Worm (Caenorhabditis elegans): Measurements from ENCODE around the gene bre-3.

The bre-3 gene

ce11 chrIII:9509764-9510370 lies 24.6 kb upstream of the bre-3 start (continued):
- peak; percentile 58 for TF ChIP-seq hrde-1 (tag; optimal IDR thresholded peaks at IDR 0.05; ENCODE audit: borderline replicate concordance)
- TF ChIP-seq nhr-179 (tag; optimal IDR thresholded peaks at IDR 0.05), result peak; percentile 4
- TF ChIP-seq ztf-28 (GFP tag; IDR thresholded peaks at IDR 0.05), result no peak
- TF ChIP-seq egl-44 (GFP tag; IDR thresholded peaks at IDR 0.05), result no peak
- no peak; the same call in 1 of the 2 replicates for TF ChIP-seq nfyb-1 (GFP tag; IDR thresholded peaks at IDR 0.05)
- TF ChIP-seq Y56A3A.18 (GFP tag; IDR thresholded peaks at IDR 0.05), result 0 out of 2 replicates have a peak, but pooled peaks have one; percentile 16
- no peak for TF ChIP-seq snpc-4 (GFP tag; optimal IDR thresholded peaks at IDR 0.05)
- TF ChIP-seq snpc-4 (tag; optimal IDR thresholded peaks at IDR 0.05), result peak in 1 of 4 experiments; percentile 57
- 0 out of 2 replicates have a peak, but pooled peaks have one; percentile 21 for TF ChIP-seq lin-26 (GFP tag; IDR thresholded peaks at IDR 0.05)
- TF ChIP-seq nhr-27 (tag; optimal IDR thresholded peaks at IDR 0.05), result peak; percentile 65
- peak; percentile 65 for TF ChIP-seq B0336.3 (GFP tag; IDR thresholded peaks at IDR 0.05)
- no peak for TF ChIP-seq mel-28 (tag; optimal IDR thresholded peaks at IDR 0.05; ENCODE audit: borderline replicate concordance)
- peak in 1 of 2 experiments; percentile 3 for TF ChIP-seq rec-8 (tag; optimal IDR thresholded peaks at IDR 0.05)

ce11 chrIII:9507799-9508198 lies 22.5 kb upstream of the bre-3 start, which contains the start of gene vha-14:
vha-14 (plus strand) TSS chrIII:9508100.
- peak; percentile 38; the same call in 1 of the 2 replicates for TF ChIP-seq mcd-1 (GFP tag; IDR thresholded peaks at IDR 0.05)
- peak; percentile 63 for TF ChIP-seq nhr-80 (tag; optimal IDR thresholded peaks at IDR 0.05)
- no peak for TF ChIP-seq tbx-9 (tag; optimal IDR thresholded peaks at IDR 0.05; ENCODE audit: borderline replicate concordance)
- TF ChIP-seq attf-5 (GFP tag; optimal IDR thresholded peaks at IDR 0.05), result peak; percentile 39
- TF ChIP-seq F23B12.7 (tag; optimal IDR thresholded peaks at IDR 0.05; ENCODE audit: insufficient read depth), result peak; percentile 25
- no peak for TF ChIP-seq somi-1 (GFP tag; optimal IDR thresholded peaks at IDR 0.05)
- no peak for TF ChIP-seq F52B5.7 (tag; optimal IDR thresholded peaks at IDR 0.05)
- TF ChIP-seq ztf-25 (GFP tag; IDR thresholded peaks at IDR 0.05), result no peak
- TF ChIP-seq F37B4.10 (GFP tag; IDR thresholded peaks at IDR 0.05), result no peak
- TF ChIP-seq let-607 (tag; optimal IDR thresholded peaks at IDR 0.05), result no peak

ce11 chrIII:9504347-9504746 lies 19.1 kb upstream of the bre-3 start:
- TF ChIP-seq lin-26 (GFP tag; IDR thresholded peaks at IDR 0.05), result 0 out of 2 replicates have a peak, but pooled peaks have one; percentile 50
- TF ChIP-seq ets-4 (GFP tag; optimal IDR thresholded peaks at IDR 0.05), result no peak
- TF ChIP-seq nfyb-1 (GFP tag; IDR thresholded peaks at IDR 0.05), result 0 out of 2 replicates have a peak, but pooled peaks have one; percentile 55
- peak; percentile 91 for TF ChIP-seq ceh-91 (GFP tag; IDR thresholded peaks at IDR 0.05)
- peak; percentile 89 for TF ChIP-seq D2030.7 (GFP tag; IDR thresholded peaks at IDR 0.05)
- TF ChIP-seq zfh-2 (GFP tag; conservative IDR thresholded peaks at IDR 0.05), result no peak
- peak; percentile 95 for TF ChIP-seq madf-6 (GFP tag; IDR thresholded peaks at IDR 0.05)
- no peak for TF ChIP-seq snpc-4 (GFP tag; optimal IDR thresholded peaks at IDR 0.05)
- peak in 1 of 4 experiments; percentile 23 for TF ChIP-seq snpc-4 (tag; optimal IDR thresholded peaks at IDR 0.05)
- TF ChIP-seq hsf-1 (GFP tag; IDR thresholded peaks at IDR 0.05), result peak; percentile 91
- no peak for TF ChIP-seq F37B4.10 (GFP tag; IDR thresholded peaks at IDR 0.05)
- peak; percentile 79 for TF ChIP-seq ceh-100 (GFP tag; IDR thresholded peaks at IDR 0.05)
- no peak for TF ChIP-seq mel-28 (tag; optimal IDR thresholded peaks at IDR 0.05; ENCODE audit: borderline replicate concordance)
- no peak for TF ChIP-seq Y79H2A.3 (GFP tag; conservative IDR thresholded peaks at IDR 0.05)
- TF ChIP-seq snpc-3.4 (tag; optimal IDR thresholded peaks at IDR 0.05), result peak; percentile 35
- 0 out of 2 replicates have a peak, but pooled peaks have one; percentile 46 for TF ChIP-seq B0019.2 (GFP tag; conservative IDR thresholded peaks at IDR 0.05)
- no peak for TF ChIP-seq repo-1 (tag; optimal IDR thresholded peaks at IDR 0.05)
- TF ChIP-seq lin-54 (GFP tag; optimal IDR thresholded peaks at IDR 0.05), result peak; percentile 25
- peak; percentile 62; the same call in 1 of the 2 replicates for TF ChIP-seq pbrm-1 (GFP tag; IDR thresholded peaks at IDR 0.05)
- TF ChIP-seq xnd-1 (tag; optimal IDR thresholded peaks at IDR 0.05), result peak; percentile 89
- TF ChIP-seq madf-10 (tag; optimal IDR thresholded peaks at IDR 0.05), result no peak
- peak; percentile 22 for TF ChIP-seq ztf-18 (tag; optimal IDR thresholded peaks at IDR 0.05)
- no peak for TF ChIP-seq lag-1 (GFP tag; IDR thresholded peaks at IDR 0.05)
- TF ChIP-seq hmg-1.2 (GFP tag; IDR thresholded peaks at IDR 0.05), result peak; percentile 33
- peak; percentile 89 for TF ChIP-seq lsl-1 (GFP tag; optimal IDR thresholded peaks at IDR 0.05)
- peak; percentile 38; the same call in 1 of the 2 replicates for TF ChIP-seq Y67H2A.10 (GFP tag; conservative IDR thresholded peaks at IDR 0.05)
